Worm (Caenorhabditis elegans) whole organism, late embryonic: Measurements from ENCODE around the gene K03B8.6.

Source experiments
- C08G9.2 ChIP-seq: sonication (generic microtip); optimal IDR thresholded peaks from 2 replicates; lab custom pipeline; 2016; ENCODE audit warnings: mild to moderate bottlenecking, missing genetic modification characterization, moderate library complexity, missing compliant biosample characterization
- C38D4.7 ChIP-seq: fragments of 200-800 bp; sonication (Bioruptor generic); optimal IDR thresholded peaks from 2 replicates; lab custom pipeline; 2018; ENCODE audit warnings: mild to moderate bottlenecking, missing genetic modification characterization, moderate library complexity, missing compliant biosample characterization
- F13H6.1 ChIP-seq: sonication (generic microtip); optimal IDR thresholded peaks from 2 replicates; lab custom pipeline; 2016; ENCODE audit warnings: missing genetic modification characterization, missing compliant biosample characterization
- T23F11.4 ChIP-seq: fragments of 200-800 bp; sonication (Bioruptor generic); optimal IDR thresholded peaks from 2 replicates; lab custom pipeline; 2018; ENCODE audit warnings: mild to moderate bottlenecking, missing genetic modification characterization, missing compliant biosample characterization
- ama-1 ChIP-seq: fragments of 150-350 bp; optimal IDR thresholded peaks from 2 replicates; lab custom pipeline; 2014
- ceh-14 ChIP-seq: sonication (generic microtip); optimal IDR thresholded peaks from 2 replicates; lab custom pipeline; 2016; ENCODE audit warnings: missing genotype, missing genetic modification characterization, missing compliant biosample characterization
- ceh-18 ChIP-seq: sonication (generic microtip); optimal IDR thresholded peaks from 2 replicates; lab custom pipeline; 2016; ENCODE audit warnings: missing genetic modification characterization, missing compliant biosample characterization
- ceh-19 ChIP-seq: fragments of 200-800 bp; sonication (Bioruptor generic); optimal IDR thresholded peaks from 2 replicates; lab custom pipeline; 2018; ENCODE audit warnings: mild to moderate bottlenecking, missing genetic modification characterization, missing compliant biosample characterization
- ceh-2 ChIP-seq: sonication (generic microtip); optimal IDR thresholded peaks from 2 replicates; lab custom pipeline; 2016; ENCODE audit warnings: missing genotype, missing genetic modification characterization, missing compliant biosample characterization
- ceh-30 ChIP-seq: fragments of 150-350 bp; optimal IDR thresholded peaks from 2 replicates; lab custom pipeline; 2014; ENCODE audit warnings: missing biosample characterization, missing genetic modification characterization
- ceh-31 ChIP-seq: sonication (generic microtip); optimal IDR thresholded peaks from 2 replicates; lab custom pipeline; 2016; ENCODE audit warnings: missing genetic modification characterization, missing compliant biosample characterization
- ceh-48 ChIP-seq: sonication (generic microtip); optimal IDR thresholded peaks from 2 replicates; lab custom pipeline; 2016; ENCODE audit warnings: missing genetic modification characterization, inconsistent platforms, missing compliant biosample characterization
- ceh-9 ChIP-seq: sonication (generic microtip); optimal IDR thresholded peaks from 2 replicates; lab custom pipeline; 2016; ENCODE audit warnings: mild to moderate bottlenecking, missing genetic modification characterization, inconsistent platforms, missing compliant biosample characterization
- dve-1 ChIP-seq: sonication (generic microtip); optimal IDR thresholded peaks from 2 replicates; lab custom pipeline; 2017; ENCODE audit warnings: antibody characterized with exemption, mild to moderate bottlenecking, missing genetic modification characterization, missing compliant biosample characterization
- elt-2 ChIP-seq: sonication (generic microtip); optimal IDR thresholded peaks from 2 replicates; lab custom pipeline; 2016; ENCODE audit warnings: missing genetic modification reagents, missing genetic modification characterization, missing compliant biosample characterization
- gmeb-2 ChIP-seq: sonication (generic microtip); optimal IDR thresholded peaks from 2 replicates; lab custom pipeline; 2016; ENCODE audit warnings: missing genetic modification characterization, inconsistent platforms, missing compliant biosample characterization
- hlh-30 ChIP-seq: sonication (generic microtip); optimal IDR thresholded peaks from 2 replicates; lab custom pipeline; 2017; ENCODE audit warnings: antibody characterized with exemption, missing genetic modification characterization, missing compliant biosample characterization; ENCODE audit not compliant: insufficient read depth
- hlh-6 ChIP-seq: sonication (generic microtip); optimal IDR thresholded peaks from 2 replicates; lab custom pipeline; 2016; ENCODE audit warnings: missing genotype, missing genetic modification characterization, missing compliant biosample characterization
- hlh-8 ChIP-seq: sonication (generic microtip); optimal IDR thresholded peaks from 2 replicates; lab custom pipeline; 2016; ENCODE audit warnings: missing genotype, missing genetic modification characterization, missing compliant biosample characterization
- lim-6 ChIP-seq: sonication (generic microtip); optimal IDR thresholded peaks from 2 replicates; lab custom pipeline; 2016; ENCODE audit warnings: missing genetic modification characterization, missing compliant biosample characterization
- lin-11 ChIP-seq: fragments of 200-800 bp; sonication (Bioruptor generic); optimal IDR thresholded peaks from 2 replicates; lab custom pipeline; 2018; ENCODE audit warnings: mild to moderate bottlenecking, missing genetic modification characterization, missing compliant biosample characterization
- nfya-1 ChIP-seq: sonication (generic microtip); optimal IDR thresholded peaks from 2 replicates; lab custom pipeline; 2017; ENCODE audit warnings: missing genetic modification characterization, mild to moderate bottlenecking, missing compliant biosample characterization, antibody characterized with exemption, moderate library complexity
- nhr-11 ChIP-seq: fragments of 150-350 bp; optimal IDR thresholded peaks from 2 replicates; lab custom pipeline; 2014; ENCODE audit warnings: missing biosample characterization, missing genetic modification characterization
- nhr-232 ChIP-seq: sonication (generic microtip); optimal IDR thresholded peaks from 2 replicates; lab custom pipeline; 2016; ENCODE audit warnings: missing genetic modification characterization, missing compliant biosample characterization
- pag-3 ChIP-seq: sonication (generic microtip); optimal IDR thresholded peaks from 2 replicates; lab custom pipeline; 2016; ENCODE audit warnings: missing compliant biosample characterization, missing genetic modification characterization, borderline replicate concordance
- pax-1 ChIP-seq: fragments of 150-350 bp; optimal IDR thresholded peaks from 2 replicates; lab custom pipeline; 2014; ENCODE audit warnings: missing biosample characterization, missing genetic modification characterization
- pha-2 ChIP-seq: sonication (generic microtip); optimal IDR thresholded peaks from 2 replicates; lab custom pipeline; 2017; ENCODE audit warnings: mild to moderate bottlenecking, missing genetic modification characterization, missing compliant biosample characterization
- ref-2 ChIP-seq: sonication (generic microtip); optimal IDR thresholded peaks from 2 replicates; lab custom pipeline; 2016; ENCODE audit warnings: missing genetic modification characterization, missing compliant biosample characterization
- rnt-1 ChIP-seq: sonication (generic microtip); optimal IDR thresholded peaks from 2 replicates; lab custom pipeline; 2016; ENCODE audit warnings: missing genetic modification characterization, missing compliant biosample characterization
- sdc-2 ChIP-seq: sonication (generic microtip); optimal IDR thresholded peaks from 2 replicates; lab custom pipeline; 2016; ENCODE audit warnings: missing genotype, missing genetic modification characterization, missing compliant biosample characterization
- sox-2 ChIP-seq: fragments of 200-800 bp; sonication (Bioruptor generic); IDR thresholded peaks from 2 replicates; pipeline ENCODE4 v1.3.6; 2022; ENCODE audit warnings: missing genetic modification reagents, missing genetic modification characterization, missing compliant biosample characterization
- syd-9 ChIP-seq: sonication (generic microtip); optimal IDR thresholded peaks from 2 replicates; lab custom pipeline; 2016; ENCODE audit warnings: mild to moderate bottlenecking, missing genetic modification characterization, moderate library complexity, missing compliant biosample characterization
- tbx-2 ChIP-seq: sonication (generic microtip); optimal IDR thresholded peaks from 2 replicates; lab custom pipeline; 2016; ENCODE audit warnings: missing genetic modification characterization, missing compliant biosample characterization
- ttx-3 ChIP-seq: sonication (generic microtip); optimal IDR thresholded peaks from 2 replicates; lab custom pipeline; 2016; ENCODE audit warnings: missing genetic modification reagents, missing genetic modification characterization, missing compliant biosample characterization
- unc-42 ChIP-seq: sonication (generic microtip); optimal IDR thresholded peaks from 2 replicates; lab custom pipeline; 2016; ENCODE audit warnings: missing genotype, missing genetic modification characterization, missing compliant biosample characterization
- unc-55 ChIP-seq: sonication (generic microtip); optimal IDR thresholded peaks from 2 replicates; lab custom pipeline; 2017; ENCODE audit warnings: missing biosample characterization, missing genetic modification reagents, missing genetic modification characterization
- unc-86 ChIP-seq: sonication (generic microtip); optimal IDR thresholded peaks from 2 replicates; lab custom pipeline; 2016; ENCODE audit warnings: missing genetic modification characterization, missing compliant biosample characterization
- zip-5 ChIP-seq: sonication (generic microtip); optimal IDR thresholded peaks from 2 replicates; lab custom pipeline; 2016; ENCODE audit warnings: missing genetic modification characterization, missing compliant biosample characterization
- ztf-16 ChIP-seq: sonication (generic microtip); optimal IDR thresholded peaks from 2 replicates; lab custom pipeline; 2017; ENCODE audit warnings: missing genetic modification characterization, missing compliant biosample characterization

K03B8.6 gene

ce11 chrV:11375150-11375792, 32.1 kb upstream of the K03B8.6 start, which contains the start of gene cnb-1:
cnb-1 (plus strand) TSS chrV:11375742.
- peak; percentile 48 for TF ChIP-seq unc-42 (tag; lab: Kevin White, UChicago)
- peak; percentile 64 for TF ChIP-seq nfya-1 (tag; lab: Kevin White, UChicago)
- TF ChIP-seq C38D4.7 (GFP tag; lab: Kevin White, UChicago) = no peak
- TF ChIP-seq rnt-1 (tag; lab: Kevin White, UChicago) = peak; percentile 38
- TF ChIP-seq syd-9 = peak; percentile 33
- TF ChIP-seq unc-86 (tag; lab: Kevin White, UChicago) = peak; percentile 20
- TF ChIP-seq ref-2 (tag; lab: Kevin White, UChicago) = peak; percentile 69
- no peak for TF ChIP-seq ztf-16 (tag; lab: Kevin White, UChicago)
- TF ChIP-seq ceh-2 (tag; lab: Kevin White, UChicago) = peak; percentile 61
- no peak for TF ChIP-seq T23F11.4
- TF ChIP-seq sdc-2 (tag; lab: Kevin White, UChicago) = peak; percentile 13
- peak; percentile 16 for TF ChIP-seq lim-6
- TF ChIP-seq hlh-6 (tag; lab: Kevin White, UChicago) = peak; percentile 29
- TF ChIP-seq F13H6.1 = peak; percentile 39
- peak; percentile 75 for TF ChIP-seq tbx-2 (tag; lab: Kevin White, UChicago)
- peak; percentile 86 for TF ChIP-seq ceh-48 (tag; lab: Kevin White, UChicago)
- peak; percentile 32 for TF ChIP-seq C08G9.2
- TF ChIP-seq ceh-9 (tag; lab: Kevin White, UChicago) = no peak
- peak; percentile 54 for TF ChIP-seq hlh-30 (tag; lab: Kevin White, UChicago)
- TF ChIP-seq unc-55 (GFP tag; lab: Kevin White, UChicago) = peak; percentile 82
- TF ChIP-seq zip-5 = peak; percentile 9
- TF ChIP-seq gmeb-2 = no peak
- TF ChIP-seq hlh-8 (tag; lab: Kevin White, UChicago) = peak; percentile 62
- TF ChIP-seq ttx-3 = no peak
- TF ChIP-seq ceh-31 = peak; percentile 85
- no peak for TF ChIP-seq ceh-30
- TF ChIP-seq ceh-14 (tag; lab: Kevin White, UChicago) = peak; percentile 84
- TF ChIP-seq ceh-18 (tag; lab: Kevin White, UChicago) = peak; percentile 76
- no peak for TF ChIP-seq nhr-11
- TF ChIP-seq ceh-19 (GFP tag; lab: Kevin White, UChicago) = no peak

- peak; percentile 52 for TF ChIP-seq unc-42 (tag; lab: Kevin White, UChicago)
- no peak for TF ChIP-seq elt-2 (tag; lab: Kevin White, UChicago)
These were observed 28.0 kb upstream of the K03B8.6 start for ce11 chrV:11379341-11379740.

ce11 chrV:11380571-11380970, 26.8 kb upstream of the K03B8.6 start:
- TF ChIP-seq nhr-232 (tag; lab: Kevin White, UChicago) = no peak
- no peak for TF ChIP-seq lin-11 (tag; lab: Kevin White, UChicago)
- no peak for TF ChIP-seq C38D4.7 (GFP tag; lab: Kevin White, UChicago)
- no peak for TF ChIP-seq ama-1 (lab: Kevin White, UChicago)
- TF ChIP-seq pha-2 = no peak
- no peak for TF ChIP-seq dve-1 (tag; lab: Kevin White, UChicago)
- TF ChIP-seq T23F11.4 = no peak
- no peak for TF ChIP-seq pax-1 (tag; lab: Kevin White, UChicago)
- TF ChIP-seq pag-3 (tag; lab: Kevin White, UChicago) = no peak
- no peak for TF ChIP-seq sox-2 (GFP tag; lab: Robert Waterston, UW)
- no peak for TF ChIP-seq ceh-30
- TF ChIP-seq elt-2 (tag; lab: Kevin White, UChicago) = no peak
